Worm (Caenorhabditis elegans) whole organism, L2 larva: ENCODE data around the gene C42C1.12.

Experiments used
- C34F6.9 ChIP-seq: fragments of 150-350 bp; optimal IDR thresholded peaks from 2 replicates; lab custom pipeline; 2014; ENCODE audit warnings: missing biosample characterization, missing genetic modification characterization
- ama-1 ChIP-seq: fragments of 150-350 bp; optimal IDR thresholded peaks from 2 replicates; lab custom pipeline; 2018; ENCODE audit warnings: inconsistent platforms
- blmp-1 ChIP-seq: sonication (generic microtip); optimal IDR thresholded peaks from 2 replicates; lab custom pipeline; 2017; ENCODE audit warnings: missing genetic modification characterization, mild to moderate bottlenecking, missing compliant biosample characterization, antibody characterized with exemption, moderate library complexity; ENCODE audit not compliant: insufficient read depth
- fos-1 ChIP-seq: fragments of 150-350 bp; optimal IDR thresholded peaks from 2 replicates; lab custom pipeline; 2014; ENCODE audit warnings: missing biosample characterization, missing genetic modification characterization
- gmeb-1 ChIP-seq: fragments of 150-350 bp; optimal IDR thresholded peaks from 2 replicates; lab custom pipeline; 2014; ENCODE audit warnings: missing biosample characterization, missing genetic modification characterization
- lin-13 ChIP-seq: fragments of 150-350 bp; optimal IDR thresholded peaks from 2 replicates; lab custom pipeline; 2014; ENCODE audit warnings: missing biosample characterization, missing genetic modification reagents, missing genetic modification characterization
- mab-5 ChIP-seq: fragments of 150-350 bp; optimal IDR thresholded peaks from 2 replicates; lab custom pipeline; 2014; ENCODE audit warnings: missing biosample characterization, missing genetic modification characterization
- nhr-11 ChIP-seq: fragments of 150-350 bp; optimal IDR thresholded peaks from 2 replicates; lab custom pipeline; 2014; ENCODE audit warnings: missing biosample characterization, missing genetic modification characterization
- nhr-21 ChIP-seq: fragments of 150-350 bp; optimal IDR thresholded peaks from 2 replicates; lab custom pipeline; 2014; ENCODE audit warnings: missing biosample characterization, missing genetic modification characterization
- nhr-77 ChIP-seq: fragments of 150-350 bp; optimal IDR thresholded peaks from 2 replicates; lab custom pipeline; 2014; ENCODE audit warnings: missing biosample characterization, missing genetic modification characterization
- sem-4 ChIP-seq: fragments of 150-350 bp; optimal IDR thresholded peaks from 2 replicates; lab custom pipeline; 2014; ENCODE audit warnings: missing biosample characterization, missing genetic modification reagents, missing genetic modification characterization
- unc-39 ChIP-seq: fragments of 150-350 bp; optimal IDR thresholded peaks from 2 replicates; lab custom pipeline; 2014; ENCODE audit warnings: missing biosample characterization, missing genetic modification characterization

ce11 chrIV:12265877-12266276 is 16.1 kb downstream of the C42C1.12 start:
- TF ChIP-seq unc-39 = no peak
- no peak for TF ChIP-seq gmeb-1
- TF ChIP-seq nhr-77 (tag; lab: Kevin White, UChicago) = no peak
- no peak for TF ChIP-seq blmp-1
- TF ChIP-seq fos-1 (tag; lab: Kevin White, UChicago) = no peak
- TF ChIP-seq C34F6.9 (tag; lab: Kevin White, UChicago) = no peak
- TF ChIP-seq mab-5 = no peak
- no peak for TF ChIP-seq lin-13 (GFP tag; lab: Kevin White, UChicago)
- TF ChIP-seq sem-4 (tag; lab: Kevin White, UChicago) = no peak
- no peak for TF ChIP-seq ama-1 (lab: Kevin White, UChicago)
- no peak for TF ChIP-seq nhr-11
- TF ChIP-seq nhr-21 = no peak
